Worm (Caenorhabditis elegans): Measurements from ENCODE around the gene dhs-18.
A peak's percentile ranks its signal among the peaks of the same experiment; 100 is the strongest.

ce11 chrV:11039379-11039954, 7.2 kb downstream of the dhs-18 start, which contains the start of gene pak-2:
- TF ChIP-seq lin-15B (tag; optimal IDR thresholded peaks at IDR 0.05), result no peak
- TF ChIP-seq ama-1 (optimal IDR thresholded peaks at IDR 0.05), result no peak
- no peak for TF ChIP-seq jun-1 (tag; optimal IDR thresholded peaks at IDR 0.05)
- TF ChIP-seq fkh-10 (GFP tag; optimal IDR thresholded peaks at IDR 0.05), result peak; percentile 90
- no peak for TF ChIP-seq mdt-29 (GFP tag; IDR thresholded peaks at IDR 0.05)
